Worm (Caenorhabditis elegans) whole organism, L4/young adult: ENCODE results near the gene K01D12.15.

Experiments
- W03F9.2 ChIP-seq: fragments of 150-350 bp; optimal IDR thresholded peaks from 2 replicates; lab custom pipeline; 2014; ENCODE audit warnings: missing biosample characterization, missing genetic modification characterization
- dao-5 ChIP-seq: sonication (generic microtip); optimal IDR thresholded peaks from 2 replicates; lab custom pipeline; 2016; ENCODE audit warnings: missing genotype, missing genetic modification characterization, moderate library complexity, missing compliant biosample characterization

DNA sequence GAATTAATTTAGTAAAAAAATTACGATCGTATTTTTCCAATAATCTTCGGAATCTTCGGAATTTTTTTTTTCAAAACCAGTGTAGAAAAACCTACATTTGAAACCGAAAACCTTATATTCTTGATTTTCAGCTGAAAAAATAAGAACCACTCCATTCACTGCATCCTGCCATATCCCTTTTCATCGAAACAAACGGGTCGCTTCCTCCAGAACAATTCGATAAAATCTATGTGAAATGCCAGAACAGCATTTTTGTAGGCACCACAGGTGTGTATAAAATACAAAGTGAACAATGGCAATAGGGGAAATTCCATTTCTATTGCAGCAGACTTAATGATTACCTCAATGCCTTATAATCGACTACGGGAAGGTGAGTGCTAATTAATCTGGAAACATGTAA, 9.0 kb upstream of the K01D12.15 start, which contains the start of gene K01D12.1:
- TF ChIP-seq W03F9.2, result no peak
- no peak for TF ChIP-seq dao-5 (tag; lab: Kevin White, UChicago)
